Worm (Caenorhabditis elegans) whole organism, midembryonic: Measurements from ENCODE around the gene Y43F8B.15.

Experiments used
- T22C8.4 ChIP-seq: fragments of 200-800 bp; sonication (Bioruptor generic); IDR thresholded peaks from 2 replicates; pipeline ENCODE4 v1.3.6; 2022; ENCODE audit warnings: missing genetic modification characterization, missing compliant biosample characterization
- cog-1 ChIP-seq: sonication (generic microtip); optimal IDR thresholded peaks from 2 replicates; lab custom pipeline; 2016; ENCODE audit warnings: missing genetic modification characterization, missing compliant biosample characterization
- flt-1 ChIP-seq: fragments of 200-800 bp; sonication (Bioruptor generic); IDR thresholded peaks from 2 replicates; pipeline ENCODE4 v1.3.6; 2022; ENCODE audit warnings: missing genetic modification characterization, missing compliant biosample characterization
- klf-2 ChIP-seq: fragments of 200-800 bp; sonication (Bioruptor generic); conservative IDR thresholded peaks from 2 replicates; pipeline ENCODE4 v1.3.6; 2022; ENCODE audit warnings: missing genetic modification reagents, missing genetic modification characterization, missing compliant biosample characterization
- med-1 ChIP-seq: sonication (generic microtip); optimal IDR thresholded peaks from 2 replicates; lab custom pipeline; 2017; ENCODE audit warnings: missing genetic modification characterization, mild to moderate bottlenecking, missing compliant biosample characterization, antibody characterized with exemption, missing genetic modification reagents; ENCODE audit not compliant: insufficient read depth
- ref-1 ChIP-seq: fragments of 200-800 bp; sonication (Bioruptor generic); conservative IDR thresholded peaks from 2 replicates; pipeline ENCODE4 v1.3.6; 2022; ENCODE audit warnings: missing genetic modification reagents, missing genetic modification characterization, missing compliant biosample characterization
- tab-1 ChIP-seq: fragments of 200-800 bp; sonication (Bioruptor generic); IDR thresholded peaks from 2 replicates; pipeline ENCODE4 v1.3.6; 2022; ENCODE audit warnings: missing genetic modification characterization, missing compliant biosample characterization
- ztf-23 ChIP-seq: fragments of 200-800 bp; sonication (Bioruptor generic); IDR thresholded peaks from 2 replicates; pipeline ENCODE4 v1.3.6; 2022; ENCODE audit warnings: missing genetic modification reagents, missing genetic modification characterization, missing compliant biosample characterization
- ztf-29 ChIP-seq: fragments of 200-800 bp; sonication (Bioruptor generic); IDR thresholded peaks from 2 replicates; pipeline ENCODE4 v1.3.6; 2022; ENCODE audit warnings: missing genetic modification reagents, missing genetic modification characterization, missing compliant biosample characterization

The Y43F8B.15 gene

ce11 chrV:19470385-19470784 is 8.5 kb upstream of the Y43F8B.15 start, which contains the start of gene Y43F8B.11:
Y43F8B.11 (plus strand) TSS chrV:19470685.
- TF ChIP-seq tab-1 (GFP tag; lab: Robert Waterston, UW) (no peak), cog-1 (no peak), med-1 (no peak), ref-1 (no peak), ztf-23 (GFP tag; lab: Robert Waterston, UW) (no peak), flt-1 (no peak), T22C8.4 (GFP tag; lab: Robert Waterston, UW) (no peak), klf-2 (GFP tag; lab: Robert Waterston, UW) (no peak), ztf-29 (GFP tag; lab: Robert Waterston, UW) (no peak)

- TF ChIP-seq ztf-23 (GFP tag; lab: Robert Waterston, UW) (no peak), med-1 (no peak), ztf-29 (GFP tag; lab: Robert Waterston, UW) (no peak), tab-1 (GFP tag; lab: Robert Waterston, UW) (no peak), flt-1 (no peak), ref-1 (no peak), cog-1 (no peak), klf-2 (GFP tag; lab: Robert Waterston, UW) (no peak)
These were observed 6.2 kb upstream of the Y43F8B.15 start, which contains the start of gene Y43F8B.12 for ce11 chrV:19468083-19468482. Y43F8B.12 (plus strand) TSS chrV:19468383.

- TF ChIP-seq ztf-29 (GFP tag; lab: Robert Waterston, UW) = no peak
- no peak for TF ChIP-seq ztf-23 (GFP tag; lab: Robert Waterston, UW)
- TF ChIP-seq med-1 = no peak
- TF ChIP-seq klf-2 (GFP tag; lab: Robert Waterston, UW) = no peak
- TF ChIP-seq T22C8.4 (GFP tag; lab: Robert Waterston, UW) = no peak
- no peak for TF ChIP-seq flt-1
- TF ChIP-seq tab-1 (GFP tag; lab: Robert Waterston, UW) = no peak
These were observed 5.7 kb upstream of the Y43F8B.15 start, which contains the start of gene Y43F8B.23 for ce11 chrV:19467574-19467973. Y43F8B.23 (minus strand) TSS chrV:19467648.

DNA sequence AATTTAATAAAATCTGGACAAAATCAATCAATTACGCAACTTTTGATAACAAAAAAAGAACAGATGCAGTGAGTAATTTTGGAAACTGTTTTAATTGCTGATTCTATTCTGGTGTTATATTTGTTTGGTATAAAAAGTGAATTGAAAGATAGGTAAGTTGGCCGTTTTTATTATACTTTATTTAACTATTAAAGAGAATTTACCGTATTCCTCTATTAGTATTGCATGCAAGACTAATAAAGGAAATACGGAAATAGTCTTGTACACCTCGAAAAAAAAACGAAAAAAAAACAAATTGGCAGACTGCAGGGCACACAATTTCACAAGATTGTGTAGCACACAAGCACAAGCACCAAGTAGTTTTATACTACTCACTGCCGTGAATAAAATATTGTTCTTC is 692 bp upstream of the Y43F8B.15 start, which contains the start of gene Y43F8B.25:
TSS of gene Y43F8B.25 (plus strand) at position 301 of the 400 bp plus-strand sequence.
- TF ChIP-seq ztf-23 (GFP tag; lab: Robert Waterston, UW) (no peak), klf-2 (GFP tag; lab: Robert Waterston, UW) (no peak)

DNA sequence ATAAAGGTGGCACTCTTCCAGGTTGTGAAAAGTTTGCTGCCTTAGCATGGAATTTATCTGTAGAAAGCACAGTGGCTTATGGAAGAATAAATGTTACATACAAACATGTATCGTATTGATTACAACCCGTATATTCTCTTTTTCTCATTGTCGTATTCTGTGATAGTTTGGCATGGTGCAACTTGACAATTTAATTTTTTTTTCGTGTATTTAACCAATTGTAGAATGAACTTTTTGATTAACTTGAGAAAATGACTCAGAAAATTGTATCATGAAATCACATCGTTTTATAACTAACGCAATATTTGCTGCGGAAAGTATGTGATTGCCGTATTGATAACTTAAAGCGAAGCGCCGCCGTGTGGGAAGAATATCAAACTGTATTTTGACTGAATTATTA is 4.8 kb downstream of the Y43F8B.15 start, which contains the start of gene Y43F8B.24:
TSS of gene Y43F8B.24 (plus strand) at position 301 of the 400 bp plus-strand sequence.
- TF ChIP-seq ref-1 (no peak), klf-2 (GFP tag; lab: Robert Waterston, UW) (no peak), med-1 (no peak), flt-1 (no peak), tab-1 (GFP tag; lab: Robert Waterston, UW) (no peak), ztf-23 (GFP tag; lab: Robert Waterston, UW) (no peak), ztf-29 (GFP tag; lab: Robert Waterston, UW) (no peak), T22C8.4 (GFP tag; lab: Robert Waterston, UW) (no peak), cog-1 (no peak)

DNA sequence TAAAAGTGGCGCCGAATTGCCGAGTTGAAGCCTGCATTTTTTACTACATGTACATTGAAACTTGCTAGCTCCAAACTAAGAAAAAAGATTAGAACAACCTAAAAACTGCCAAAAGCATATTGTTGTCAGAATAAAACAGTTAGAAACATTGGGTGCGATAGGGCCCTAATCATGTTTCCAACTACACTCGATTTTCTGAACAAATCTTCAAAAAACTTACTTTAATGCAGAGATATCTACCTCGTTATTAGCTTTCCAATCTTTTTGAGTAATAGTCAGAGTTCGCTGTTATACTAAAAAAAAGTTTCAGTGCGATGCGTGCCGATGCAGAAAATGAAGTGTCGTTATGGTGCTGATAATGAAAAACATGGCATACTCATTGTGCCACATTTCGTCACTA is 6.3 kb downstream of the Y43F8B.15 start, which contains the start of the genes Y43F8B.13 and Y43F8B.14:
TSS of gene Y43F8B.13 (plus strand) at position 301 of the 400 bp plus-strand sequence.
TSS of gene Y43F8B.14 (minus strand) at position 322 of the 400 bp plus-strand sequence.
- no peak for TF ChIP-seq klf-2 (GFP tag; lab: Robert Waterston, UW)
- no peak for TF ChIP-seq T22C8.4 (GFP tag; lab: Robert Waterston, UW)
- no peak for TF ChIP-seq ztf-23 (GFP tag; lab: Robert Waterston, UW)
- no peak for TF ChIP-seq ref-1
- TF ChIP-seq tab-1 (GFP tag; lab: Robert Waterston, UW) = no peak
- no peak for TF ChIP-seq flt-1
- no peak for TF ChIP-seq ztf-29 (GFP tag; lab: Robert Waterston, UW)
- no peak for TF ChIP-seq cog-1
- TF ChIP-seq med-1 = no peak

DNA sequence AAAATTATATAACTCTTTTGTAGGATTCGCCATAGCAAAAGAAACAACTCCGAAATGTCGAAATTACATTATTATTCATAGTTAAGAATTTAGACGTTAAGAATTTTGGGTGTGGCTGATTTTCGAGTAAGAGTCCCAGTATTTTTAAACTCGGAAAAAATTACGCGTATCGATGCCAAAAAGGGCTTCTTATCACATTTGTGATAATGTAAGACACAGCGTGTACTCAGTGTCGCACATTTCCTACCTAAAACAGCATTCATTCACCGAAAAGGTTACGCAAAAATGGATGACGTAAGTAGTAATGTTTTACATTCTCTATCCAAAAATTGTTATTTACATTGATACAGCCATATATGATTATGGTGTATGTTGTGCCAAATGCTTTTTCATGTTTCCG is 12.4 kb downstream of the Y43F8B.15 start, which contains the start of gene M04C3.5:
TSS of gene M04C3.5 (plus strand) at position 190 of the 400 bp plus-strand sequence.
- TF ChIP-seq cog-1 (no peak), flt-1 (no peak), T22C8.4 (GFP tag; lab: Robert Waterston, UW) (no peak), med-1 (no peak), klf-2 (GFP tag; lab: Robert Waterston, UW) (no peak), tab-1 (GFP tag; lab: Robert Waterston, UW) (no peak), ref-1 (no peak), ztf-29 (GFP tag; lab: Robert Waterston, UW) (no peak), ztf-23 (GFP tag; lab: Robert Waterston, UW) (no peak)

DNA sequence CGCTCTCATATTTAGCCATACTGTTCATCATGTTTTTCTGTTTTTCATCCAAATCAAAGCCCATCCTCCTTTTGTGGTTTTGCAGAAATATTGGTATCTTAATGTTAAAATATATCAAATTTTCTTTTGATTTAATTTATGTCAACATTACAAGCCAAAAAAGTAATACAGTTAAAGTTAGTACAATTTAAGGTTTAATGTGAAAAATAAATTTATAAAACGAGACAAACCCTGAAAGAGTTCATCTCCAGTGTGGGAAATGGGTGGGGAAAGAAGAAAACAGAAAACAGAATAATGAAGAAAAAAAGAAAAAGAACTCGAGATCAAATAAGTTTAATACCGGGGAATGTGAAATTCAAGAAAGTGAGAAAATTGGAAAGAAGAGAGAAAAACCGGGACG is 13.1 kb downstream of the Y43F8B.15 start, which contains the start of gene M04C3.2:
TSS of gene M04C3.2 (minus strand) at position 101 of the 400 bp plus-strand sequence.
- TF ChIP-seq ref-1 (no peak), cog-1 (no peak), ztf-23 (GFP tag; lab: Robert Waterston, UW) (no peak), med-1 (no peak), klf-2 (GFP tag; lab: Robert Waterston, UW) (no peak), flt-1 (no peak), tab-1 (GFP tag; lab: Robert Waterston, UW) (no peak), ztf-29 (GFP tag; lab: Robert Waterston, UW) (no peak), T22C8.4 (GFP tag; lab: Robert Waterston, UW) (no peak)

DNA sequence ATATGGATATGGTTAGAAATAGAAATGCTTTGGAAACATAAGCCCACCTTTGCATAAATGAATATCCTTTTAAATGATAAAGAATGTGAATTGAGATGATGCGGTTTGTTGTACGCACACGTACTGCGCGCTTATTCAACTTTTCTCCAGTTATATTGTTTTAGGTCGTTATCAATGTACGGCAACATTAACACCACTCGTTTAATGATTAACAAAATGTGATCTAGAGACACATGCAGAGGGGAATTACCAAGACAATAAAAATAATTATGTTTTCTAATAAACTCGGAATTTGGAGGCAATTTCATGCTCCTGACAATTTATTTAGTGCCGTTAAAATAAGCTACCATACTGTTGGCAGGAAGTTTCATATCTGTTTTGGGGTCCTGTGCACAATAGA is 16.5 kb downstream of the Y43F8B.15 start, which contains the start of gene M04C3.1:
TSS of gene M04C3.1 (minus strand) at position 164 of the 400 bp plus-strand sequence.
- TF ChIP-seq med-1 (no peak), cog-1 (no peak), T22C8.4 (GFP tag; lab: Robert Waterston, UW) (no peak), flt-1 (no peak), klf-2 (GFP tag; lab: Robert Waterston, UW) (no peak), ref-1 (no peak), ztf-29 (GFP tag; lab: Robert Waterston, UW) (no peak), ztf-23 (GFP tag; lab: Robert Waterston, UW) (no peak)

DNA sequence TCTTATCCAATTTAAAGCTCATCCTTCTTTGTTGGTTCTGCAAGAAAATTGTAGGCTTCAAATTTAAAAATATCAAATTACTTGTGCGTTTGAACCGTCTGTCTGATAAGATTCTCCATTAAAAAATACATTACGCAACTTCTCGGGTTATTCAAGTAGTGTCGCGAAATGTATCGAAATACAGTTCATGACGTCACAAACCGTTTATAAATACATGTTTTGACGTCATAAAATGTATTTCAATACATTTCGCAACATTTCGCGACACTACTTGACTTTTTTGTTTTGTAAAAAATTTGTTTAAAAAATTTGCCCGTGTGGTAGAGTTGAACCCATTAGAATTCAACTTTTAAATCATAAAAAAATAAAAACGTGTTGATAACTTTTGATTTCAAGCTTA is 18.3 kb downstream of the Y43F8B.15 start:
- TF ChIP-seq flt-1 (no peak), T22C8.4 (GFP tag; lab: Robert Waterston, UW) (no peak), cog-1 (no peak), med-1 (no peak), tab-1 (GFP tag; lab: Robert Waterston, UW) (no peak), klf-2 (GFP tag; lab: Robert Waterston, UW) (no peak), ztf-23 (GFP tag; lab: Robert Waterston, UW) (no peak), ztf-29 (GFP tag; lab: Robert Waterston, UW) (no peak), ref-1 (no peak)
